Worm (Caenorhabditis elegans): ENCODE results near the gene dpl-1.

ce11 chrII:9194195-9194594 is 24.5 kb downstream of the dpl-1 start, which contains the start of gene twk-4:
- TF ChIP-seq pha-4 (tag; optimal IDR thresholded peaks at IDR 0.05): no peak
- TF ChIP-seq nhr-237 (tag; optimal IDR thresholded peaks at IDR 0.05): no peak
- no peak for TF ChIP-seq fkh-2 (tag; optimal IDR thresholded peaks at IDR 0.05)
- TF ChIP-seq jun-1 (tag; optimal IDR thresholded peaks at IDR 0.05): no peak
- no peak for TF ChIP-seq unc-39 (tag; optimal IDR thresholded peaks at IDR 0.05)
- TF ChIP-seq nhr-77 (tag; optimal IDR thresholded peaks at IDR 0.05): no peak
- no peak for TF ChIP-seq unc-62 (GFP tag; optimal IDR thresholded peaks at IDR 0.05)
- TF ChIP-seq ztf-4 (tag; optimal IDR thresholded peaks at IDR 0.05): no peak
- TF ChIP-seq R02D3.7 (tag; optimal IDR thresholded peaks at IDR 0.05): no peak
- TF ChIP-seq fkh-10 (GFP tag; optimal IDR thresholded peaks at IDR 0.05): no peak
- no peak for TF ChIP-seq ceh-9 (tag; optimal IDR thresholded peaks at IDR 0.05)

Measured in whole organism, L3 larva.